Fruit fly (Drosophila melanogaster): ENCODE data around the gene Grip91.
A peak's percentile ranks its signal among the peaks of the same experiment; 100 is the strongest.

Grip91 gene

DNA sequence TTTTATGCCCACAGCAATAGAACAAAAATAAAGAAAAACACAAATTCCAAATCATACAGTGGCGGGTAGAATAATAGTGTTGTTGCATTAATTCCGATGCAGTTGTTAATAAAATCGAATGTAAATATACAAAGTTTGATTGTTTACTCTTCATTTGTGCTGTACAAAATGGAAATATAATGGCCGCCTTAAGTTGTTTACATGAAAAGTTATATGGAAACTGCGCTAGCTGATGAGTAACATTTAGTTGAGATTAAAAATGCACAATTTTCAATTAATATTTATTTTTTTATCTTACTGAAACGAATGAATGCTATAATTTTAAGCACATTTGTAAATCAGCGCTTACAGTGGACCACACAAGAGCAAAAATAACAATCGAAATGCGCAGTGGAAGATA is 9.6 kb downstream of the Grip91 start (continued):
- TF ChIP-seq achi (GFP tag; optimal IDR thresholded peaks at IDR 0.05), result no peak
- TF ChIP-seq CG11762 (GFP tag; optimal IDR thresholded peaks at IDR 0.05; ENCODE audit: insufficient read depth), result no peak
- TF ChIP-seq CG32006 (GFP tag; optimal IDR thresholded peaks at IDR 0.05), result no peak
- no peak for TF ChIP-seq fkh (GFP tag; optimal IDR thresholded peaks at IDR 0.05)
- no peak for TF ChIP-seq Sox15 (GFP tag; optimal IDR thresholded peaks at IDR 0.05)
- no peak for TF ChIP-seq CG31627 (GFP tag; optimal IDR thresholded peaks at IDR 0.05)
- TF ChIP-seq CG6276 (GFP tag; optimal IDR thresholded peaks at IDR 0.05), result no peak
- TF ChIP-seq Eip75B (GFP tag; optimal IDR thresholded peaks at IDR 0.05), result no peak
- peak; percentile 48 for TF ChIP-seq esn (GFP tag; optimal IDR thresholded peaks at IDR 0.05)
- no peak for TF ChIP-seq Eip93F (GFP tag; optimal IDR thresholded peaks at IDR 0.05)
- no peak for TF ChIP-seq cyc (GFP tag; optimal IDR thresholded peaks at IDR 0.05)
- TF ChIP-seq CG6792 (GFP tag; optimal IDR thresholded peaks at IDR 0.05), result no peak
- peak; percentile 28 for TF ChIP-seq CG3032 (tag; optimal IDR thresholded peaks at IDR 0.05)

DNA sequence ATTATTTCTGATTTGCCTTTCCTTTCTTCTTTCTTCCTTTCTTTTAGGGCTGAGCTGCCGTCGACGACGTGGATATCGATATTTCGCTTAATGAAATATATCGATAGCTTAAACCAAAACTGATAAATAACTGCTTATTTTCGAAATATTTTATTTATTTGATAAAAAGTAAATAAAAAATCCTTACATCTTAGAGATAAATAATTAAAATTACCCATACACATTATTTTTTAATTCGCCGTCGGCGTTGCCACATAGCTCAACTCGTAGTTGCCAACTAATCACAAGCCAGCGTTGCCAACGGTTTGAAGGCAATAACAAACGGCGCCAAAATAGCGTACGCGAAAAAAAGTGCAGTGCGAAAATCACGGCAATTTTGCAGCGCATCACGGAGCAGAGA is 22.5 kb downstream of the Grip91 start, which contains the start of the genes Mrgn1 and mus101:
Mrgn1 (minus strand) TSS at position 44 of the 400 bp plus-strand sequence.
mus101 (plus strand) TSS at position 313 of the 400 bp plus-strand sequence.
- TF ChIP-seq CG6854 (GFP tag; optimal IDR thresholded peaks at IDR 0.05), result no peak
- TF ChIP-seq CG16779 (tag; optimal IDR thresholded peaks at IDR 0.05), result no peak
- TF ChIP-seq CG6163 (GFP tag; IDR thresholded peaks at IDR 0.05), result no peak
- TF ChIP-seq fd85E (GFP tag; optimal IDR thresholded peaks at IDR 0.05), result no peak
- TF ChIP-seq CG11902 (GFP tag; optimal IDR thresholded peaks at IDR 0.05), result no peak
- TF ChIP-seq net (GFP tag; optimal IDR thresholded peaks at IDR 0.05), result no peak
- TF ChIP-seq Gug (GFP tag; IDR thresholded peaks at IDR 0.05), result no peak
- TF ChIP-seq CG10631 (GFP tag; optimal IDR thresholded peaks at IDR 0.05), result no peak
- no peak for TF ChIP-seq CG3919 (GFP tag; optimal IDR thresholded peaks at IDR 0.05)
- no peak for TF ChIP-seq CG32006 (GFP tag; optimal IDR thresholded peaks at IDR 0.05)
- TF ChIP-seq esn (GFP tag; optimal IDR thresholded peaks at IDR 0.05), result no peak
- TF ChIP-seq cyc (GFP tag; optimal IDR thresholded peaks at IDR 0.05), result no peak
- no peak for TF ChIP-seq Hr39 (GFP tag; optimal IDR thresholded peaks at IDR 0.05)
- no peak for TF ChIP-seq Eip78C (GFP tag)
- TF ChIP-seq eg (GFP tag; IDR thresholded peaks at IDR 0.05), result no peak
- no peak for TF ChIP-seq fkh (GFP tag; optimal IDR thresholded peaks at IDR 0.05)
- no peak for TF ChIP-seq Lpt (GFP tag; optimal IDR thresholded peaks at IDR 0.05)
- TF ChIP-seq Sox102F (GFP tag; optimal IDR thresholded peaks at IDR 0.05), result no peak
- no peak for TF ChIP-seq CG3032 (tag; optimal IDR thresholded peaks at IDR 0.05)
- no peak for TF ChIP-seq CG11294 (GFP tag; IDR thresholded peaks at IDR 0.05)

DNA sequence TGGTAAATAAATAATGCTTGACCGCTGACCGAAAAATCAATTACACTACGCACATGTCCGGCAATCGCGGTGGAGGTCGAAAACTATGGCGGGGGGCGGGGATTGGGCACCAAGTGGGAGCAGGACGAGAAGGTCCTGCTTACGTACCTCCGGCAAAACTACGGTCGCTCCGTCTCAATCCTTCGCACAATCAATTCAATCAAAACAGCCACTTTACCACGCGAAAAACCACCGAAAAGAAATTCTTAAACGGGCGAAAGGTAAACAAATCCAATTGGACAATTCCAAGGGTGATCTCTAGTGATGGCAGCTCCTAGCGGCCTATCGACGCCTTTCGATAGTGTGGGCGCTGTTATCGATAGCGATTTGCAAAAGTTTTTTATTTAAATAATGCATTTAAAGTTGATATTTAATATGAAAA is 26.5 kb downstream of the Grip91 start, which contains the start of gene Nadsyn:
Nadsyn (minus strand) TSS at position 304 of the 421 bp plus-strand sequence.
- no peak for TF ChIP-seq CG16779 (tag; optimal IDR thresholded peaks at IDR 0.05)
- no peak for TF ChIP-seq Lpt (GFP tag; optimal IDR thresholded peaks at IDR 0.05)
- TF ChIP-seq dac (GFP tag; optimal IDR thresholded peaks at IDR 0.05), result no peak
- TF ChIP-seq CG34406 (GFP tag; optimal IDR thresholded peaks at IDR 0.05), result no peak
- no peak for TF ChIP-seq CG3919 (GFP tag; optimal IDR thresholded peaks at IDR 0.05)
- no peak for TF ChIP-seq Met (GFP tag; optimal IDR thresholded peaks at IDR 0.05)
- no peak for TF ChIP-seq spab (GFP tag; optimal IDR thresholded peaks at IDR 0.05)
- TF ChIP-seq Sox14 (GFP tag; optimal IDR thresholded peaks at IDR 0.05), result no peak
- no peak for TF ChIP-seq net (GFP tag; optimal IDR thresholded peaks at IDR 0.05)
- TF ChIP-seq Eip78C (GFP tag), result peak; percentile 46
- peak; percentile 30 for TF ChIP-seq esn (GFP tag; optimal IDR thresholded peaks at IDR 0.05)
- no peak for TF ChIP-seq CG8119 (GFP tag; IDR thresholded peaks at IDR 0.05)
- TF ChIP-seq Hr4 (GFP tag; optimal IDR thresholded peaks at IDR 0.05), result no peak

- TF ChIP-seq Ets96B (tag; optimal IDR thresholded peaks at IDR 0.05) (no peak), Gug (GFP tag; IDR thresholded peaks at IDR 0.05) (no peak), achi (GFP tag; optimal IDR thresholded peaks at IDR 0.05) (no peak), fkh (GFP tag; optimal IDR thresholded peaks at IDR 0.05) (no peak)
These were observed 44.8 kb downstream of the Grip91 start for dm6 chrX:13699666-13700065.

All from whole organism, prepupa.